Fruit fly (Drosophila melanogaster) whole organism, embryonic: ENCODE data around the gene CG11791.

Experiments
- Abd-B ChIP-seq: fragments of 200-800 bp; sonication (Bioruptor generic); optimal IDR thresholded peaks from 2 replicates; lab custom pipeline; 2018; ENCODE audit warnings: missing biosample characterization, mild to moderate bottlenecking, missing genetic modification characterization, moderate library complexity
- CG10565 ChIP-seq: fragments of 200-800 bp; sonication (Bioruptor generic); optimal IDR thresholded peaks from 3 replicates; lab custom pipeline; 2016; ENCODE audit warnings: missing biosample characterization, mild to moderate bottlenecking, missing genetic modification characterization
- CG11560 ChIP-seq: fragments of 200-800 bp; sonication (Bioruptor generic); IDR thresholded peaks from 3 replicates; pipeline ENCODE4 v1.3.6; 2022; ENCODE audit warnings: missing biosample characterization, missing genetic modification characterization
- CG13894 ChIP-seq: fragments of 200-800 bp; sonication (Bioruptor generic); optimal IDR thresholded peaks from 3 replicates; lab custom pipeline; 2018; ENCODE audit warnings: missing biosample characterization, mild to moderate bottlenecking, missing genetic modification characterization, moderate library complexity
- CG16815 ChIP-seq: fragments of 200-800 bp; sonication (Bioruptor generic); optimal IDR thresholded peaks from 3 replicates; lab custom pipeline; 2017; ENCODE audit warnings: missing biosample characterization, mild to moderate bottlenecking, missing genetic modification characterization
- CG17186 ChIP-seq: fragments of 200-800 bp; sonication (Bioruptor generic); optimal IDR thresholded peaks from 3 replicates; lab custom pipeline; 2017; ENCODE audit warnings: missing biosample characterization, missing genetic modification reagents, missing genetic modification characterization
- CG17802 ChIP-seq: fragments of 200-800 bp; sonication (Bioruptor generic); optimal IDR thresholded peaks from 2 replicates; lab custom pipeline; 2018; ENCODE audit warnings: missing biosample characterization, mild to moderate bottlenecking, missing genetic modification characterization, moderate library complexity
- CG18619 ChIP-seq: fragments of 200-800 bp; sonication (Bioruptor generic); optimal IDR thresholded peaks from 3 replicates; lab custom pipeline; 2017; ENCODE audit warnings: missing biosample characterization, mild to moderate bottlenecking, missing genetic modification characterization
- CG34376 ChIP-seq: fragments of 200-800 bp; sonication (Bioruptor generic); optimal IDR thresholded peaks from 2 replicates; lab custom pipeline; 2018; ENCODE audit warnings: missing biosample characterization, mild to moderate bottlenecking, missing genetic modification characterization
- CG3847 ChIP-seq: fragments of 200-800 bp; sonication (Bioruptor generic); IDR thresholded peaks from 2 replicates; pipeline ENCODE4 v1.3.6; 2022; ENCODE audit warnings: missing biosample characterization, missing genetic modification characterization
- CG4424 ChIP-seq: fragments of 200-800 bp; sonication (Bioruptor generic); optimal IDR thresholded peaks from 3 replicates; lab custom pipeline; 2016; ENCODE audit warnings: missing biosample characterization, missing genetic modification characterization
- CG4730 ChIP-seq: fragments of 200-800 bp; sonication (Bioruptor generic); IDR thresholded peaks from 2 replicates; pipeline ENCODE4 v1.3.6; 2022; ENCODE audit warnings: missing biosample characterization, missing genetic modification characterization
- CG7271 ChIP-seq: fragments of 200-800 bp; sonication (Bioruptor generic); optimal IDR thresholded peaks from 2 replicates; lab custom pipeline; 2018; ENCODE audit warnings: missing biosample characterization, mild to moderate bottlenecking, missing genetic modification characterization, moderate library complexity
- CG7839 ChIP-seq: fragments of 200-800 bp; sonication (Bioruptor generic); optimal IDR thresholded peaks from 3 replicates; lab custom pipeline; 2018; ENCODE audit warnings: missing biosample characterization, mild to moderate bottlenecking, missing genetic modification characterization, moderate library complexity
- CG8765 ChIP-seq: fragments of 200-800 bp; sonication (Bioruptor generic); IDR thresholded peaks from 2 replicates; pipeline ENCODE4 v1.3.6; 2022; ENCODE audit warnings: missing biosample characterization, missing genetic modification characterization
- Chrac-16 ChIP-seq: fragments of 200-800 bp; sonication (Bioruptor generic); optimal IDR thresholded peaks from 3 replicates; lab custom pipeline; 2016; ENCODE audit warnings: missing biosample characterization, missing genetic modification characterization
- D19A ChIP-seq: fragments of 200-800 bp; optimal IDR thresholded peaks from 3 replicates; lab custom pipeline; 2019; ENCODE audit warnings: missing biosample characterization, mild to moderate bottlenecking, missing genetic modification characterization, moderate library complexity
- Dad ChIP-seq: fragments of 200-800 bp; sonication (Bioruptor generic); optimal IDR thresholded peaks from 3 replicates; lab custom pipeline; 2016; ENCODE audit warnings: missing biosample characterization, missing genetic modification characterization
- Dek ChIP-seq: fragments of 200-800 bp; sonication (Bioruptor generic); optimal IDR thresholded peaks from 3 replicates; lab custom pipeline; 2019; ENCODE audit warnings: missing biosample characterization, mild to moderate bottlenecking, missing genetic modification characterization, moderate library complexity
- Dp ChIP-seq: fragments of 200-800 bp; sonication (Bioruptor generic); optimal IDR thresholded peaks from 2 replicates; lab custom pipeline; 2018; ENCODE audit warnings: missing biosample characterization, mild to moderate bottlenecking, missing genetic modification characterization, moderate library complexity
- E2f2 ChIP-seq: fragments of 200-800 bp; sonication (Bioruptor generic); IDR thresholded peaks from 2 replicates; pipeline ENCODE4 v1.3.6; 2022; ENCODE audit warnings: missing biosample characterization, missing genetic modification characterization
- HHEX ChIP-seq: fragments of 200-800 bp; sonication (Bioruptor generic); optimal IDR thresholded peaks from 3 replicates; lab custom pipeline; 2017; ENCODE audit warnings: missing biosample characterization, mild to moderate bottlenecking, missing genetic modification characterization, missing genetic modification reagents
- Hand ChIP-seq: fragments of 200-800 bp; sonication (Bioruptor generic); optimal IDR thresholded peaks from 2 replicates; lab custom pipeline; 2017; ENCODE audit warnings: mild to moderate bottlenecking, missing biosample characterization, missing genetic modification reagents, missing genetic modification characterization
- MTF-1 ChIP-seq: fragments of 200-800 bp; sonication (Bioruptor generic); optimal IDR thresholded peaks from 2 replicates; lab custom pipeline; 2018; ENCODE audit warnings: missing biosample characterization, mild to moderate bottlenecking, missing genetic modification characterization, borderline replicate concordance
- Myb ChIP-seq: fragments of 200-800 bp; sonication (Bioruptor generic); optimal IDR thresholded peaks from 2 replicates; lab custom pipeline; 2016; ENCODE audit warnings: missing biosample characterization, missing genetic modification characterization
- NK7.1 ChIP-seq: fragments of 200-800 bp; sonication (Bioruptor generic); optimal IDR thresholded peaks from 3 replicates; lab custom pipeline; 2016; ENCODE audit warnings: missing biosample characterization, missing genetic modification characterization
- Optix ChIP-seq: fragments of 200-800 bp; sonication (Bioruptor generic); IDR thresholded peaks from 3 replicates; pipeline ENCODE4 v1.3.6; 2022; ENCODE audit warnings: missing biosample characterization, missing genetic modification characterization
- Ravus ChIP-seq: fragments of 200-800 bp; sonication (Bioruptor generic); IDR thresholded peaks from 2 replicates; pipeline ENCODE4 v1.3.6; 2022; ENCODE audit warnings: missing biosample characterization, missing genetic modification characterization
- Vsx1 ChIP-seq: fragments of 200-800 bp; sonication (Bioruptor generic); optimal IDR thresholded peaks from 2 replicates; lab custom pipeline; 2017; ENCODE audit warnings: missing biosample characterization, mild to moderate bottlenecking, missing genetic modification characterization, missing genetic modification reagents
- bcd ChIP-seq: fragments of 200-800 bp; sonication (Bioruptor generic); optimal IDR thresholded peaks from 2 replicates; lab custom pipeline; 2017; ENCODE audit warnings: missing biosample characterization, mild to moderate bottlenecking, missing genetic modification characterization
- caup ChIP-seq: fragments of 200-800 bp; sonication (Bioruptor generic); optimal IDR thresholded peaks from 3 replicates; lab custom pipeline; 2017; ENCODE audit warnings: missing biosample characterization, mild to moderate bottlenecking, missing genetic modification characterization, moderate library complexity; ENCODE audit not compliant: severe bottlenecking
- chm ChIP-seq: fragments of 200-800 bp; sonication (Bioruptor generic); IDR thresholded peaks from 2 replicates; pipeline ENCODE4 v1.3.6; 2022; ENCODE audit warnings: missing biosample characterization, missing genetic modification characterization
- crp ChIP-seq, 2 experiments: fragments of 200-800 bp; sonication (Bioruptor generic); optimal IDR thresholded peaks; 2 replicates in 1 of 2; 3 replicates in 1 of 2; lab custom pipeline; 2017; ENCODE audit warnings: missing biosample characterization in 2 of 2, missing genetic modification characterization in 2 of 2, mild to moderate bottlenecking in 1 of 2, moderate library complexity in 1 of 2
- danr ChIP-seq: fragments of 200-800 bp; sonication (Bioruptor generic); IDR thresholded peaks from 2 replicates; pipeline ENCODE4 v1.3.6; 2022; ENCODE audit warnings: missing biosample characterization, missing genetic modification characterization
- dm ChIP-seq: fragments of 200-800 bp; sonication (Bioruptor generic); optimal IDR thresholded peaks from 3 replicates; lab custom pipeline; 2016; ENCODE audit warnings: missing biosample characterization, missing genetic modification characterization
- dmrt11E ChIP-seq: fragments of 200-800 bp; sonication (Bioruptor generic); optimal IDR thresholded peaks from 3 replicates; lab custom pipeline; 2018; ENCODE audit warnings: missing biosample characterization, mild to moderate bottlenecking, missing genetic modification characterization, moderate library complexity
- exex ChIP-seq: fragments of 200-800 bp; sonication (Bioruptor generic); optimal IDR thresholded peaks from 4 replicates; lab custom pipeline; 2018; ENCODE audit warnings: missing biosample characterization, mild to moderate bottlenecking, missing genetic modification characterization, moderate library complexity
- fd3F ChIP-seq: fragments of 200-800 bp; sonication (Bioruptor generic); optimal IDR thresholded peaks from 2 replicates; lab custom pipeline; 2018; ENCODE audit warnings: missing biosample characterization, mild to moderate bottlenecking, missing genetic modification characterization, moderate library complexity
- gce ChIP-seq: fragments of 200-800 bp; sonication (Bioruptor generic); IDR thresholded peaks from 3 replicates; pipeline ENCODE4 v1.3.6; 2022; ENCODE audit warnings: missing biosample characterization, missing genetic modification characterization
- grn ChIP-seq: fragments of 200-800 bp; sonication (Bioruptor generic); optimal IDR thresholded peaks from 3 replicates; lab custom pipeline; 2017; ENCODE audit warnings: missing biosample characterization, missing genetic modification characterization
- ind ChIP-seq: fragments of 200-800 bp; sonication (Bioruptor generic); optimal IDR thresholded peaks from 3 replicates; lab custom pipeline; 2016; ENCODE audit warnings: missing biosample characterization, missing genetic modification characterization
- insv ChIP-seq, 2 experiments: fragments of 200-800 bp; sonication (Bioruptor generic); optimal IDR thresholded peaks; 3 replicates each; lab custom pipeline; 2016 to 2018; ENCODE audit warnings: missing biosample characterization in 2 of 2, missing genetic modification characterization in 2 of 2
- kah ChIP-seq: fragments of 200-800 bp; sonication (Bioruptor generic); optimal IDR thresholded peaks from 2 replicates; lab custom pipeline; 2018; ENCODE audit warnings: missing biosample characterization, mild to moderate bottlenecking, missing genetic modification characterization
- lola ChIP-seq, 3 experiments: fragments of >200 bp in 2 of 3; fragments of 200-800 bp in 1 of 3; sonication (Bioruptor generic) in 1 of 3; optimal IDR thresholded peaks; 2 replicates each; lab custom pipeline; 2017 to 2019; ENCODE audit warnings: missing biosample characterization in 3 of 3, missing genetic modification characterization in 3 of 3, mild to moderate bottlenecking in 1 of 3, moderate library complexity in 1 of 3
- odd ChIP-seq: fragments of 200-800 bp; sonication (Bioruptor generic); optimal IDR thresholded peaks from 2 replicates; lab custom pipeline; 2017; ENCODE audit warnings: missing biosample characterization, mild to moderate bottlenecking, missing genetic modification characterization
- pb ChIP-seq: fragments of 200-800 bp; sonication (Bioruptor generic); optimal IDR thresholded peaks from 3 replicates; lab custom pipeline; 2016; ENCODE audit warnings: missing biosample characterization, missing genetic modification characterization
- seq ChIP-seq: fragments of 200-800 bp; sonication (Bioruptor generic); IDR thresholded peaks from 2 replicates; pipeline ENCODE4 v1.3.6; 2022; ENCODE audit warnings: missing biosample characterization, missing genetic modification characterization
- so ChIP-seq: fragments of 200-800 bp; sonication (Bioruptor generic); IDR thresholded peaks from 3 replicates; pipeline ENCODE4 v1.3.6; 2022; ENCODE audit warnings: missing biosample characterization, missing genetic modification characterization
- sob ChIP-seq: fragments of 200-800 bp; sonication (Bioruptor generic); IDR thresholded peaks from 2 replicates; pipeline ENCODE4 v1.3.6; 2022; ENCODE audit warnings: missing biosample characterization, missing genetic modification characterization
- wor ChIP-seq: fragments of 200-800 bp; sonication (Bioruptor generic); IDR thresholded peaks from 2 replicates; pipeline ENCODE4 v1.3.6; 2022; ENCODE audit warnings: missing biosample characterization, missing genetic modification characterization

CG11791 gene

DNA sequence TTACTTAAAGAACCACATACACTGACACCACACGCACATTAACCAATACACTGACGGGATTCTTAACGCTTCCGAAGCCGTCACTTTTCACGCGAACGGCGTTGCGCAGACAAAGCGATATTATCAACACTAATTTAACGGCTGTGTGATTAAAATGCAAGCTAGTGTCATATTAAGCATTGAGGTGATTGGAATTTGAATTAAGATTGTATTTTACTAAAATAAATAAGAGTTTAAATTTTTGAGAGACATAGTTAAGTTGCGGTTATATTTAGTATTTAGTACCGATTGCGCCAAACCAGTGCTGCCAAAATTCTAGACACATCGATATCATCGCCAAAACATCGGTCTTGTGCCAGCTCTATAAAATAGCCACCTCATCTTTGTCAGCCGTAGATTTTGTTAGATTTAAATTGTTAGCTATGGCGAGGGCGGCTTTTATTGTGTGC lies 10.4 kb upstream of the CG11791 start, which contains the start of the genes Ythdf and bai (continued):
- peak; percentile 25 for TF ChIP-seq Chrac-16
- peak; percentile 92 for TF ChIP-seq CG17186 (GFP tag; lab: Kevin White, UChicago)
- TF ChIP-seq insv (GFP tag; optimal IDR thresholded peaks at IDR 0.05; lab: Kevin White, UChicago) = peak in 1 of 2 experiments; percentile 1
- no peak for TF ChIP-seq odd (GFP tag; lab: Kevin White, UChicago)
- peak; percentile 50; the same call in 1 of the 2 replicates for TF ChIP-seq CG3847 (GFP tag; lab: Robert Waterston, UW)
- no peak for TF ChIP-seq NK7.1 (GFP tag; lab: Kevin White, UChicago)
- no peak for TF ChIP-seq Vsx1 (GFP tag; lab: Kevin White, UChicago)
- TF ChIP-seq crp (GFP tag; optimal IDR thresholded peaks at IDR 0.05; lab: Kevin White, UChicago) = peak in 1 of 2 experiments; percentile 42
- TF ChIP-seq CG18619 (GFP tag; lab: Kevin White, UChicago) = no peak
- TF ChIP-seq CG7271 (tag; lab: Kevin White, UChicago) = no peak
- TF ChIP-seq Myb (GFP tag; lab: Kevin White, UChicago) = peak; percentile 89
- TF ChIP-seq so (GFP tag; lab: Robert Waterston, UW) = no peak
- TF ChIP-seq grn = no peak
- peak; percentile 27 for TF ChIP-seq Dad (GFP tag; lab: Kevin White, UChicago)
- TF ChIP-seq caup (GFP tag; lab: Kevin White, UChicago) = no peak
- TF ChIP-seq CG16815 (GFP tag; lab: Kevin White, UChicago) = no peak
- TF ChIP-seq CG10565 (GFP tag; lab: Kevin White, UChicago) = no peak
- TF ChIP-seq CG13894 (tag; lab: Kevin White, UChicago) = no peak
- no peak for TF ChIP-seq bcd (GFP tag; lab: Kevin White, UChicago)
- no peak for TF ChIP-seq Abd-B (GFP tag; lab: Kevin White, UChicago)
- TF ChIP-seq sob = peak; percentile 56
- peak; percentile 34 for TF ChIP-seq dmrt11E (tag; lab: Kevin White, UChicago)
- TF ChIP-seq chm (GFP tag; lab: Robert Waterston, UW) = 0 out of 2 replicates have a peak, but pooled peaks have one; percentile 13
- TF ChIP-seq seq (GFP tag; lab: Robert Waterston, UW) = no peak
- TF ChIP-seq lola (GFP tag; optimal IDR thresholded peaks at IDR 0.05; lab: Kevin White, UChicago) = peak in 1 of 3 experiments; percentile 27
- no peak for TF ChIP-seq HHEX
- no peak for TF ChIP-seq CG17802 (tag; lab: Kevin White, UChicago)
- peak; percentile 49 for TF ChIP-seq exex (tag; lab: Kevin White, UChicago)
- no peak for TF ChIP-seq fd3F (GFP tag; lab: Kevin White, UChicago)
- TF ChIP-seq pb (GFP tag; lab: Kevin White, UChicago) = no peak
- no peak for TF ChIP-seq Optix (GFP tag; lab: Robert Waterston, UW)
- no peak for TF ChIP-seq wor (GFP tag; lab: Robert Waterston, UW)
- TF ChIP-seq danr (GFP tag; lab: Robert Waterston, UW) = no peak
- TF ChIP-seq E2f2 = peak; percentile 65
- no peak for TF ChIP-seq ind (GFP tag; lab: Kevin White, UChicago)
- no peak for TF ChIP-seq kah (GFP tag; lab: Kevin White, UChicago)
- TF ChIP-seq CG8765 = no peak
- no peak for TF ChIP-seq Dek (tag; lab: Kevin White, UChicago)
- TF ChIP-seq Hand = no peak
- TF ChIP-seq dm (GFP tag; lab: Kevin White, UChicago) = peak; percentile 28
- TF ChIP-seq CG7839 (tag; lab: Kevin White, UChicago) = no peak
- peak; percentile 13 for TF ChIP-seq CG34376 (GFP tag; lab: Kevin White, UChicago)
- no peak for TF ChIP-seq CG4730 (GFP tag; lab: Robert Waterston, UW)
- no peak for TF ChIP-seq MTF-1 (GFP tag; lab: Kevin White, UChicago)
- TF ChIP-seq CG11560 (tag; lab: Robert Waterston, UW) = no peak
- no peak for TF ChIP-seq Ravus (GFP tag; lab: Robert Waterston, UW)
- TF ChIP-seq gce (GFP tag; lab: Robert Waterston, UW) = no peak
- TF ChIP-seq CG4424 = peak; percentile 39
- TF ChIP-seq Dp (GFP tag; lab: Kevin White, UChicago) = peak; percentile 47
- no peak for TF ChIP-seq D19A
